Worm (Caenorhabditis elegans) whole organism, young adult: Measurements from ENCODE around the gene C47D12.2.

ENCODE experiments used
- F39B2.1 ChIP-seq: fragments of 200-800 bp; sonication (Bioruptor generic); IDR thresholded peaks from 2 replicates; pipeline ENCODE4 v1.3.6; 2022; ENCODE audit warnings: missing genetic modification reagents, missing genetic modification characterization, missing compliant biosample characterization
- Y53G8AR.9 ChIP-seq: fragments of 200-800 bp; sonication (Bioruptor generic); conservative IDR thresholded peaks from 2 replicates; pipeline ENCODE4 v1.3.6; 2022; ENCODE audit warnings: missing genetic modification reagents, missing genetic modification characterization, missing compliant biosample characterization
- sea-2 ChIP-seq: fragments of 200-800 bp; sonication (Bioruptor generic); IDR thresholded peaks from 2 replicates; pipeline ENCODE4 v1.3.6; 2022; ENCODE audit warnings: missing genetic modification characterization, missing compliant biosample characterization

- no peak for TF ChIP-seq F39B2.1
- TF ChIP-seq sea-2 (GFP tag; lab: Robert Waterston, UW) = no peak
- no peak for TF ChIP-seq Y53G8AR.9 (GFP tag; lab: Robert Waterston, UW)
Observed at ce11 chrII:11695945-11696270, 19.8 kb downstream of the C47D12.2 start, which contains the start of gene xpf-1.
